Worm (Caenorhabditis elegans) whole organism, mixed stage, embryonic: ENCODE data around the gene F47B7.4.
A peak's percentile ranks its signal among the peaks of the same experiment; 100 is the strongest.

Source experiments
- M03D4.4 ChIP-seq: sonication (generic microtip); optimal IDR thresholded peaks from 2 replicates; lab custom pipeline; 2017; ENCODE audit warnings: mild to moderate bottlenecking, missing genetic modification characterization, missing compliant biosample characterization
- bed-3 ChIP-seq: fragments of 200-800 bp; sonication (Bioruptor generic); optimal IDR thresholded peaks from 3 replicates; lab custom pipeline; 2018; ENCODE audit warnings: mild to moderate bottlenecking, missing genetic modification characterization, moderate library complexity, missing compliant biosample characterization
- ceh-39 ChIP-seq: fragments of 150-350 bp; optimal IDR thresholded peaks from 2 replicates; lab custom pipeline; 2014; ENCODE audit warnings: missing biosample characterization, missing genetic modification characterization
- ceh-43 ChIP-seq: fragments of 200-800 bp; sonication (Bioruptor generic); optimal IDR thresholded peaks from 2 replicates; lab custom pipeline; 2018; ENCODE audit warnings: mild to moderate bottlenecking, missing genetic modification characterization, moderate library complexity, missing compliant biosample characterization
- ceh-83 ChIP-seq: fragments of 200-800 bp; sonication (Bioruptor generic); optimal IDR thresholded peaks from 2 replicates; lab custom pipeline; 2018; ENCODE audit warnings: mild to moderate bottlenecking, missing genetic modification characterization, missing compliant biosample characterization
- ces-1 ChIP-seq: fragments of 150-350 bp; optimal IDR thresholded peaks from 2 replicates; lab custom pipeline; 2014; ENCODE audit warnings: missing biosample characterization, missing genetic modification reagents, missing genetic modification characterization
- cnd-1 ChIP-seq: fragments of 200-800 bp; sonication (Bioruptor generic); optimal IDR thresholded peaks from 2 replicates; lab custom pipeline; 2018; ENCODE audit warnings: mild to moderate bottlenecking, missing genetic modification characterization, missing compliant biosample characterization
- drap-1 ChIP-seq: fragments of 200-800 bp; sonication (Bioruptor generic); optimal IDR thresholded peaks from 3 replicates; lab custom pipeline; 2018; ENCODE audit warnings: mild to moderate bottlenecking, missing genetic modification characterization, missing compliant biosample characterization
- elt-1 ChIP-seq: sonication (generic microtip); optimal IDR thresholded peaks from 2 replicates; lab custom pipeline; 2017; ENCODE audit warnings: missing genetic modification characterization, mild to moderate bottlenecking, missing compliant biosample characterization, antibody characterized with exemption, moderate library complexity, borderline replicate concordance; ENCODE audit not compliant: insufficient read depth
- elt-3 ChIP-seq: fragments of 150-350 bp; optimal IDR thresholded peaks from 2 replicates; lab custom pipeline; 2014; ENCODE audit warnings: missing biosample characterization, missing genetic modification characterization
- flh-1 ChIP-seq: fragments of 200-800 bp; sonication (Bioruptor generic); optimal IDR thresholded peaks from 2 replicates; lab custom pipeline; 2018; ENCODE audit warnings: mild to moderate bottlenecking, missing genetic modification characterization, moderate library complexity, missing compliant biosample characterization
- hlh-1 ChIP-seq: fragments of 150-350 bp; optimal IDR thresholded peaks from 2 replicates; lab custom pipeline; 2014; ENCODE audit warnings: missing biosample characterization, missing genetic modification reagents, missing genetic modification characterization
- lin-13 ChIP-seq: fragments of 150-350 bp; optimal IDR thresholded peaks from 2 replicates; lab custom pipeline; 2014; ENCODE audit warnings: missing biosample characterization, missing genetic modification characterization
- lsy-2 ChIP-seq: fragments of 150-350 bp; optimal IDR thresholded peaks from 2 replicates; lab custom pipeline; 2014; ENCODE audit warnings: missing biosample characterization, missing genetic modification characterization
- mab-5 ChIP-seq: fragments of 150-350 bp; optimal IDR thresholded peaks from 2 replicates; lab custom pipeline; 2014; ENCODE audit warnings: missing biosample characterization, missing genetic modification characterization
- mep-1 ChIP-seq: fragments of 150-350 bp; optimal IDR thresholded peaks from 2 replicates; lab custom pipeline; 2017; ENCODE audit warnings: missing biosample characterization, missing genetic modification reagents, missing genetic modification characterization, inconsistent platforms
- mls-2 ChIP-seq: sonication (generic microtip); optimal IDR thresholded peaks from 2 replicates; lab custom pipeline; 2016; ENCODE audit warnings: mild to moderate bottlenecking, missing genetic modification characterization, moderate library complexity, missing compliant biosample characterization
- nhr-12 ChIP-seq: fragments of 150-350 bp; optimal IDR thresholded peaks from 2 replicates; lab custom pipeline; 2014; ENCODE audit warnings: missing biosample characterization, missing genetic modification characterization
- nhr-2 ChIP-seq: fragments of 150-350 bp; optimal IDR thresholded peaks from 2 replicates; lab custom pipeline; 2014; ENCODE audit warnings: missing biosample characterization, missing genetic modification characterization
- nhr-28 ChIP-seq: fragments of 150-350 bp; optimal IDR thresholded peaks from 2 replicates; lab custom pipeline; 2014; ENCODE audit warnings: missing biosample characterization, missing genetic modification characterization
- nhr-76 ChIP-seq: sonication (generic microtip); optimal IDR thresholded peaks from 2 replicates; lab custom pipeline; 2017; ENCODE audit warnings: missing biosample characterization, missing genetic modification characterization
- pha-4 ChIP-seq: fragments of 150-350 bp; optimal IDR thresholded peaks from 2 replicates; lab custom pipeline; 2018; ENCODE audit warnings: missing biosample characterization, missing genetic modification reagents, missing genetic modification characterization
- sem-2 ChIP-seq: fragments of 200-800 bp; sonication (Bioruptor generic); optimal IDR thresholded peaks from 2 replicates; lab custom pipeline; 2018; ENCODE audit warnings: mild to moderate bottlenecking, missing genetic modification characterization, missing compliant biosample characterization
- snpc-4 ChIP-seq: fragments of 150-350 bp; optimal IDR thresholded peaks from 2 replicates; lab custom pipeline; 2014; ENCODE audit warnings: missing biosample characterization, missing genetic modification characterization
- sptf-1 ChIP-seq: sonication (generic microtip); optimal IDR thresholded peaks from 2 replicates; lab custom pipeline; 2017; ENCODE audit warnings: mild to moderate bottlenecking, missing genetic modification characterization, moderate library complexity, missing compliant biosample characterization
- tbx-8 ChIP-seq: fragments of 200-800 bp; sonication (Bioruptor generic); optimal IDR thresholded peaks from 2 replicates; lab custom pipeline; 2018; ENCODE audit warnings: mild to moderate bottlenecking, missing genetic modification characterization, moderate library complexity, missing compliant biosample characterization
- unc-120 ChIP-seq: sonication (generic microtip); optimal IDR thresholded peaks from 2 replicates; lab custom pipeline; 2017; ENCODE audit warnings: missing genetic modification characterization, missing compliant biosample characterization; ENCODE audit not compliant: poor library complexity, severe bottlenecking
- unc-62 ChIP-seq: fragments of 150-350 bp; optimal IDR thresholded peaks from 2 replicates; lab custom pipeline; 2014; ENCODE audit warnings: missing biosample characterization, missing genetic modification reagents, missing genetic modification characterization
- zip-8 ChIP-seq: fragments of 150-350 bp; optimal IDR thresholded peaks from 2 replicates; lab custom pipeline; 2014; ENCODE audit warnings: missing biosample characterization, missing genetic modification characterization
- ztf-11 ChIP-seq: fragments of 150-350 bp; optimal IDR thresholded peaks from 2 replicates; lab custom pipeline; 2014; ENCODE audit warnings: missing biosample characterization, missing genetic modification characterization

F47B7.4 gene

DNA sequence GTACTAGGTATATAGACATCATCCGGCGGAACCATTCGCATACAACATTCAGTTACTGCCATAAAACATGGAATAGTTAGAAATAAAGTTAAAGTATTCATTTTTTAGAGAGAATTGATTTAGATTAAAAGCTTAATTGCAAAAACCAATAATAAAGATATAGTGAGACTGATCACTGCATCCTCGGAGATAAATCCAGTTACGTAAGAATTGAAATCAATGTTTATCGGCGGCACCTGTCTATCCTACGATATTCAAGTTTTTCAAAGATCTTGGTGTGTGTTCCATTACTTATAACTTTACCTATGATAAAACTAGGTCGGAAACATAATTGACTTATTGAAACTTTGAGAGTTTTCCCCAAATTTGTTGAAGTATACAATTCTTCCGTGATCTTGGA lies 7.1 kb downstream of the F47B7.4 start, which contains the start of gene T14G12.6:
Gene T14G12.6, minus strand, starts transcription at position 101 of the 400 bp plus-strand sequence.
- no peak for TF ChIP-seq flh-1
- no peak for TF ChIP-seq ces-1 (GFP tag; lab: Kevin White, UChicago)
- no peak for TF ChIP-seq ceh-43 (GFP tag; lab: Kevin White, UChicago)
- TF ChIP-seq sptf-1: no peak
- TF ChIP-seq mls-2 (tag; lab: Kevin White, UChicago): no peak
- TF ChIP-seq elt-3 (tag; lab: Kevin White, UChicago): peak; percentile 1

DNA sequence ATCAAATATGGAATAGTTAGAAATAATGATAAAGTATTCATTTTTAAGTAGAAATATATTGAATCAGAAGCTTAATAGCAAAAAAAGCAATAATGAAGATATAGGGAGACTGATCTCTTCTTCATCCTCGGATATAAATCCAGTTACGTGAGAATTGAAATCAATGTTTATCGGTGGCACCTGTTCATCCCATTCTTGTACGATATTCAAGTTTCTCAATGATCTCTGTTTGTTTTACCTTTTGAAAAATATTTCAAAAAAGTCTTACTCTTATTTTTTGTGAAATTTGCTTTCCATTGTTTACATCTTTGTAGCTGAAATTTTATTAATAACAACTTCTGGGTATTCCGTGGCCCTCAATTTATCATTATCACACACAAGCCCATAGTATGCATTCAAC lies 8.1 kb downstream of the F47B7.4 start, which contains the start of gene T14G12.12:
Gene T14G12.12, minus strand, starts transcription at position 101 of the 400 bp plus-strand sequence.
- no peak for TF ChIP-seq mep-1 (tag; lab: Kevin White, UChicago)
- TF ChIP-seq nhr-76 (tag; lab: Kevin White, UChicago): no peak
- no peak for TF ChIP-seq ztf-11 (tag; lab: Kevin White, UChicago)
- no peak for TF ChIP-seq tbx-8
- no peak for TF ChIP-seq nhr-2
- TF ChIP-seq nhr-28 (tag; lab: Kevin White, UChicago): no peak
- TF ChIP-seq unc-120: no peak
- no peak for TF ChIP-seq lin-13 (tag; lab: Kevin White, UChicago)
- no peak for TF ChIP-seq mab-5 (tag; lab: Kevin White, UChicago)
- no peak for TF ChIP-seq pha-4
- no peak for TF ChIP-seq snpc-4 (tag; lab: Kevin White, UChicago)
- TF ChIP-seq ceh-43 (GFP tag; lab: Kevin White, UChicago): no peak
- TF ChIP-seq nhr-12 (tag; lab: Kevin White, UChicago): no peak
- no peak for TF ChIP-seq zip-8
- TF ChIP-seq cnd-1 (tag; lab: Kevin White, UChicago): no peak
- TF ChIP-seq ceh-39 (tag; lab: Kevin White, UChicago): no peak
- TF ChIP-seq unc-62 (GFP tag; lab: Kevin White, UChicago): no peak
- TF ChIP-seq flh-1: no peak
- TF ChIP-seq, all 35 proteins: peak for 0

- no peak for TF ChIP-seq drap-1 (GFP tag; lab: Kevin White, UChicago)
- no peak for TF ChIP-seq ceh-83 (GFP tag; lab: Kevin White, UChicago)
- no peak for TF ChIP-seq elt-1 (tag; lab: Kevin White, UChicago)
- no peak for TF ChIP-seq snpc-4 (tag; lab: Kevin White, UChicago)
- no peak for TF ChIP-seq hlh-1 (tag; lab: Kevin White, UChicago)
- no peak for TF ChIP-seq elt-3 (tag; lab: Kevin White, UChicago)
- TF ChIP-seq bed-3 (GFP tag; lab: Kevin White, UChicago): no peak
- TF ChIP-seq sem-2: no peak
- TF ChIP-seq ceh-43 (GFP tag; lab: Kevin White, UChicago): no peak
- TF ChIP-seq nhr-76 (tag; lab: Kevin White, UChicago): no peak
- no peak for TF ChIP-seq nhr-2
- TF ChIP-seq ztf-11 (tag; lab: Kevin White, UChicago): no peak
- no peak for TF ChIP-seq pha-4
- TF ChIP-seq M03D4.4 (tag; lab: Kevin White, UChicago): no peak
- no peak for TF ChIP-seq mep-1 (tag; lab: Kevin White, UChicago)
Observed at ce11 chrX:3756238-3756637, 10.2 kb downstream of the F47B7.4 start.

DNA sequence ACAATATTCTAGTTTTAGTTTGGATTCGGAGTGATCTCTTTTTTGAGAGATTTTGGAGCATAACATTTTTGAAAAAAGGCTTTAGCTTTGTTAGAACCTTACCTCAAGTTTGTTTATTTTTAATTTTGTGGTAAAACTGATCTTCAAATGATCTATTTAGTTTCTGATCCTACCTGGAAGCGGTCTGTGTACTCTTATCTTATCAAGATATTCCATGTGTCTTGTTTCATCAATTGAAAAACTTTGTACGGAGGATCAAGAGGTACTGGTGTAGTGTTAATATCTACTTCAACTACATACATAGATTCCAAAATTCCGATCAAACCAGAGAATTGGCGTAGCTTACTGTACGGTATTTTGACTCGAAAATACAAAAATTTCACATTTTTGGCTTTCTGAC lies 10.7 kb downstream of the F47B7.4 start:
- TF ChIP-seq elt-1 (tag; lab: Kevin White, UChicago): no peak
- no peak for TF ChIP-seq ceh-39 (tag; lab: Kevin White, UChicago)
- no peak for TF ChIP-seq lsy-2 (tag; lab: Kevin White, UChicago)
- TF ChIP-seq zip-8: no peak
- TF ChIP-seq mls-2 (tag; lab: Kevin White, UChicago): no peak
- no peak for TF ChIP-seq sptf-1
- no peak for TF ChIP-seq ceh-43 (GFP tag; lab: Kevin White, UChicago)
- TF ChIP-seq nhr-12 (tag; lab: Kevin White, UChicago): no peak
- no peak for TF ChIP-seq mab-5 (tag; lab: Kevin White, UChicago)
- TF ChIP-seq drap-1 (GFP tag; lab: Kevin White, UChicago): no peak
- TF ChIP-seq snpc-4 (tag; lab: Kevin White, UChicago): no peak
- TF ChIP-seq tbx-8: no peak

- TF ChIP-seq ceh-43 (GFP tag; lab: Kevin White, UChicago) (no peak), lsy-2 (tag; lab: Kevin White, UChicago) (no peak), nhr-12 (tag; lab: Kevin White, UChicago) (no peak), hlh-1 (tag; lab: Kevin White, UChicago) (no peak), M03D4.4 (tag; lab: Kevin White, UChicago) (no peak), nhr-28 (tag; lab: Kevin White, UChicago) (no peak), sem-2 (no peak), nhr-2 (no peak)
Observed at ce11 chrX:3752443-3752842, 14.0 kb downstream of the F47B7.4 start.
